Worm (Caenorhabditis elegans) whole organism, young adult: ENCODE data around the gene B0212.3.

Experiments
- C06A6.2 ChIP-seq: fragments of 200-800 bp; sonication (Bioruptor generic); conservative IDR thresholded peaks from 2 replicates; pipeline ENCODE4 v1.3.6; 2022; ENCODE audit warnings: missing genetic modification characterization, missing compliant biosample characterization
- D2030.7 ChIP-seq: fragments of 200-800 bp; sonication (Bioruptor generic); IDR thresholded peaks from 2 replicates; pipeline ENCODE4 v1.3.6; 2022; ENCODE audit warnings: missing genetic modification reagents, missing genetic modification characterization, missing compliant biosample characterization
- T07F8.4 ChIP-seq: sonication (generic microtip); optimal IDR thresholded peaks from 2 replicates; lab custom pipeline; 2016; ENCODE audit warnings: mild to moderate bottlenecking, missing genetic modification characterization, moderate library complexity, missing compliant biosample characterization
- T26A5.8 ChIP-seq: sonication (generic microtip); optimal IDR thresholded peaks from 2 replicates; lab custom pipeline; 2016; ENCODE audit warnings: missing genetic modification characterization, missing compliant biosample characterization
- ZK185.1 ChIP-seq: sonication (generic microtip); optimal IDR thresholded peaks from 2 replicates; lab custom pipeline; 2016; ENCODE audit warnings: mild to moderate bottlenecking, missing genetic modification characterization, missing compliant biosample characterization; ENCODE audit not compliant: poor library complexity, severe bottlenecking
- ama-1 ChIP-seq, 3 experiments: fragments of 150-350 bp in 1 of 3; sonication (generic microtip) in 2 of 3; optimal IDR thresholded peaks; 2 replicates each; lab custom pipeline; 2014 to 2018; ENCODE audit warnings: missing biosample characterization in 2 of 3, missing genetic modification characterization in 2 of 3, missing genetic modification reagents in 2 of 3
- aptf-2 ChIP-seq: fragments of 200-800 bp; sonication (Bioruptor generic); conservative IDR thresholded peaks from 2 replicates; pipeline ENCODE4 v1.3.6; 2022; ENCODE audit warnings: missing genetic modification reagents, missing genetic modification characterization, missing compliant biosample characterization
- aptf-3 ChIP-seq: fragments of 200-800 bp; sonication (Bioruptor generic); IDR thresholded peaks from 2 replicates; pipeline ENCODE4 v1.3.6; 2022; ENCODE audit warnings: missing genetic modification characterization, missing compliant biosample characterization
- attf-3 ChIP-seq: fragments of 200-800 bp; sonication (Bioruptor generic); conservative IDR thresholded peaks from 2 replicates; pipeline ENCODE4 v1.3.6; 2022; ENCODE audit warnings: missing genetic modification reagents, missing genetic modification characterization, missing compliant biosample characterization
- attf-5 ChIP-seq: fragments of 200-800 bp; sonication (Bioruptor generic); optimal IDR thresholded peaks from 2 replicates; lab custom pipeline; 2018; ENCODE audit warnings: mild to moderate bottlenecking, missing genetic modification characterization, missing compliant biosample characterization
- bed-2 ChIP-seq: fragments of 200-800 bp; sonication (Bioruptor generic); IDR thresholded peaks from 2 replicates; pipeline ENCODE4 v1.3.6; 2022; ENCODE audit warnings: missing genetic modification reagents, missing genetic modification characterization, missing compliant biosample characterization
- ccch-3 ChIP-seq: fragments of 200-800 bp; sonication (Bioruptor generic); optimal IDR thresholded peaks from 2 replicates; lab custom pipeline; 2018; ENCODE audit warnings: mild to moderate bottlenecking, missing genetic modification characterization, missing compliant biosample characterization
- cebp-1 ChIP-seq, 2 experiments: fragments of 200-800 bp in 1 of 2; sonication (Bioruptor generic) in 1 of 2; sonication (generic microtip) in 1 of 2; IDR thresholded peaks in 1 of 2; optimal IDR thresholded peaks in 1 of 2; 2 replicates each; pipeline versions ENCODE4 v1.3.6 to Lab custom; 2017 to 2022; ENCODE audit warnings: missing compliant biosample characterization in 2 of 2, missing genetic modification characterization in 2 of 2, mild to moderate bottlenecking in 1 of 2, missing genetic modification reagents in 1 of 2, moderate library complexity in 1 of 2
- ceh-100 ChIP-seq: fragments of 200-800 bp; sonication (Bioruptor generic); IDR thresholded peaks from 2 replicates; pipeline ENCODE4 v1.3.6; 2022; ENCODE audit warnings: missing genetic modification reagents, missing genetic modification characterization, missing compliant biosample characterization
- ceh-27 ChIP-seq: fragments of 200-800 bp; sonication (Bioruptor generic); optimal IDR thresholded peaks from 2 replicates; lab custom pipeline; 2018; ENCODE audit warnings: mild to moderate bottlenecking, missing genetic modification characterization, moderate library complexity, missing compliant biosample characterization
- die-1 ChIP-seq: sonication (generic microtip); optimal IDR thresholded peaks from 2 replicates; lab custom pipeline; 2016; ENCODE audit warnings: missing genotype, mild to moderate bottlenecking, missing genetic modification characterization, missing compliant biosample characterization
- dox-1 ChIP-seq: fragments of 200-800 bp; sonication (Bioruptor generic); IDR thresholded peaks from 2 replicates; pipeline ENCODE4 v1.3.6; 2022; ENCODE audit warnings: missing genetic modification reagents, missing genetic modification characterization, missing compliant biosample characterization
- dpff-1 ChIP-seq: sonication (generic microtip); optimal IDR thresholded peaks from 2 replicates; lab custom pipeline; 2017; ENCODE audit warnings: mild to moderate bottlenecking, missing genetic modification characterization, missing compliant biosample characterization
- efl-1 ChIP-seq: fragments of 150-350 bp; optimal IDR thresholded peaks from 2 replicates; lab custom pipeline; 2014; ENCODE audit warnings: missing biosample characterization, missing genetic modification reagents, missing genetic modification characterization
- egl-18 ChIP-seq: fragments of 200-800 bp; sonication (Bioruptor generic); IDR thresholded peaks from 2 replicates; pipeline ENCODE4 v1.3.6; 2022; ENCODE audit warnings: missing genetic modification reagents, missing genetic modification characterization, missing compliant biosample characterization
- egrh-3 ChIP-seq: fragments of 200-800 bp; sonication (Bioruptor generic); IDR thresholded peaks from 2 replicates; pipeline ENCODE4 v1.3.6; 2022; ENCODE audit warnings: missing genetic modification reagents, missing genetic modification characterization, missing compliant biosample characterization
- ekl-4 ChIP-seq: fragments of 200-800 bp; sonication (Bioruptor generic); IDR thresholded peaks from 2 replicates; pipeline ENCODE4 v1.3.6; 2022; ENCODE audit warnings: missing genetic modification reagents, missing genetic modification characterization, missing compliant biosample characterization
- hlh-12 ChIP-seq: sonication (generic microtip); optimal IDR thresholded peaks from 2 replicates; lab custom pipeline; 2016; ENCODE audit warnings: missing genetic modification characterization, missing compliant biosample characterization
- hlh-26 ChIP-seq: fragments of 200-800 bp; sonication (Bioruptor generic); conservative IDR thresholded peaks from 2 replicates; pipeline ENCODE4 v1.3.6; 2022; ENCODE audit warnings: missing genetic modification reagents, missing genetic modification characterization, missing compliant biosample characterization
- hmg-1.2 ChIP-seq: fragments of 200-800 bp; sonication (Bioruptor generic); IDR thresholded peaks from 2 replicates; pipeline ENCODE4 v1.3.6; 2022; ENCODE audit warnings: missing genetic modification reagents, missing genetic modification characterization, missing compliant biosample characterization
- hsf-1 ChIP-seq: fragments of 200-800 bp; sonication (Bioruptor generic); IDR thresholded peaks from 2 replicates; pipeline ENCODE4 v1.3.6; 2022; ENCODE audit warnings: missing genetic modification reagents, missing genetic modification characterization, missing compliant biosample characterization
- lag-1 ChIP-seq: fragments of 200-800 bp; sonication (Bioruptor generic); IDR thresholded peaks from 2 replicates; pipeline ENCODE4 v1.3.6; 2022; ENCODE audit warnings: missing genetic modification reagents, missing genetic modification characterization, missing compliant biosample characterization
- lin-35 ChIP-seq, 3 experiments: fragments of 150-350 bp in 2 of 3; sonication (generic microtip) in 1 of 3; optimal IDR thresholded peaks; 2 replicates each; lab custom pipeline; 2014 to 2018; ENCODE audit warnings: missing biosample characterization in 3 of 3, missing genetic modification characterization in 3 of 3, missing genetic modification reagents in 3 of 3
- madf-6 ChIP-seq: fragments of 200-800 bp; sonication (Bioruptor generic); IDR thresholded peaks from 2 replicates; pipeline ENCODE4 v1.3.6; 2022; ENCODE audit warnings: missing genetic modification reagents, missing genetic modification characterization, missing compliant biosample characterization
- mcd-1 ChIP-seq: fragments of 200-800 bp; sonication (Bioruptor generic); IDR thresholded peaks from 2 replicates; pipeline ENCODE4 v1.3.6; 2022; ENCODE audit warnings: missing genetic modification reagents, missing genetic modification characterization, missing compliant biosample characterization
- mes-4 ChIP-seq: sonication (generic microtip); optimal IDR thresholded peaks from 2 replicates; lab custom pipeline; 2016; ENCODE audit warnings: missing genotype, missing genetic modification characterization, missing compliant biosample characterization
- nfya-2 ChIP-seq: fragments of 200-800 bp; sonication (Bioruptor generic); IDR thresholded peaks from 2 replicates; pipeline ENCODE4 v1.3.6; 2022; ENCODE audit warnings: missing genetic modification reagents, missing genetic modification characterization, missing compliant biosample characterization
- nhr-80 ChIP-seq: sonication (generic microtip); optimal IDR thresholded peaks from 2 replicates; lab custom pipeline; 2016; ENCODE audit warnings: missing genetic modification characterization, missing compliant biosample characterization
- rcor-1 ChIP-seq: fragments of 200-800 bp; sonication (Bioruptor generic); IDR thresholded peaks from 2 replicates; pipeline ENCODE4 v1.3.6; 2022; ENCODE audit warnings: missing genetic modification reagents, missing genetic modification characterization, missing compliant biosample characterization
- rec-8 ChIP-seq, 2 experiments: sonication (generic microtip); optimal IDR thresholded peaks; 2 replicates each; lab custom pipeline; 2016; ENCODE audit warnings: mild to moderate bottlenecking in 2 of 2, missing genetic modification characterization in 2 of 2, missing genetic modification reagents in 2 of 2, missing genotype in 2 of 2, missing biosample characterization in 1 of 2, missing compliant biosample characterization in 1 of 2, moderate library complexity in 1 of 2
- snpc-1.3 ChIP-seq: sonication (generic microtip); optimal IDR thresholded peaks from 2 replicates; lab custom pipeline; 2017; ENCODE audit warnings: missing genetic modification characterization, mild to moderate bottlenecking, missing compliant biosample characterization, antibody characterized with exemption, moderate library complexity, missing genotype, missing genetic modification reagents; ENCODE audit not compliant: insufficient read depth
- tlf-1 ChIP-seq: fragments of 200-800 bp; sonication (Bioruptor generic); optimal IDR thresholded peaks from 2 replicates; lab custom pipeline; 2018; ENCODE audit warnings: mild to moderate bottlenecking, missing genetic modification characterization, missing compliant biosample characterization
- unc-62 ChIP-seq: fragments of 150-350 bp; optimal IDR thresholded peaks from 2 replicates; lab custom pipeline; 2014; ENCODE audit warnings: missing biosample characterization, missing genetic modification reagents, missing genetic modification characterization
- xnd-1 ChIP-seq: sonication (generic microtip); optimal IDR thresholded peaks from 2 replicates; lab custom pipeline; 2016; ENCODE audit warnings: missing genotype, missing genetic modification reagents, missing genetic modification characterization, missing compliant biosample characterization
- ztf-18 ChIP-seq: sonication (generic microtip); optimal IDR thresholded peaks from 2 replicates; lab custom pipeline; 2016; ENCODE audit warnings: missing genotype, mild to moderate bottlenecking, missing genetic modification characterization, missing compliant biosample characterization
- ztf-22 ChIP-seq: fragments of 200-800 bp; sonication (Bioruptor generic); optimal IDR thresholded peaks from 2 replicates; lab custom pipeline; 2018; ENCODE audit warnings: mild to moderate bottlenecking, missing genetic modification characterization, moderate library complexity, missing compliant biosample characterization
- ztf-26 ChIP-seq: sonication (generic microtip); optimal IDR thresholded peaks from 2 replicates; lab custom pipeline; 2017; ENCODE audit warnings: missing genetic modification characterization, missing compliant biosample characterization
- ztf-3 ChIP-seq: fragments of 200-800 bp; sonication (Bioruptor generic); optimal IDR thresholded peaks from 2 replicates; lab custom pipeline; 2018; ENCODE audit warnings: mild to moderate bottlenecking, missing genetic modification characterization, missing compliant biosample characterization

The B0212.3 gene

ce11 chrIV:3545060-3545459, 5.1 kb downstream of the B0212.3 start (continued):
- TF ChIP-seq tlf-1 (GFP tag; lab: Kevin White, UChicago) (no peak), egl-18 (no peak), T26A5.8 (tag; lab: Kevin White, UChicago) (no peak)

ce11 chrIV:3547500-3547899, 7.5 kb downstream of the B0212.3 start, which contains the start of gene nstp-6:
Gene nstp-6 (minus strand): TSS chrIV:3547600.
- no peak for TF ChIP-seq ztf-18 (tag; lab: Kevin White, UChicago)
- TF ChIP-seq nhr-80 (tag; lab: Kevin White, UChicago), result no peak
- TF ChIP-seq dpff-1 (tag; lab: Kevin White, UChicago), result no peak
- no peak for TF ChIP-seq aptf-2 (GFP tag; lab: Robert Waterston, UW)
- TF ChIP-seq T07F8.4, result no peak
- TF ChIP-seq lin-35 (GFP tag; optimal IDR thresholded peaks at IDR 0.05; lab: Kevin White, UChicago), result no peak
- no peak for TF ChIP-seq rcor-1 (GFP tag; lab: Robert Waterston, UW)
- TF ChIP-seq bed-2 (GFP tag; lab: Robert Waterston, UW), result no peak
- no peak for TF ChIP-seq ztf-22 (GFP tag; lab: Kevin White, UChicago)
- TF ChIP-seq lag-1 (GFP tag; lab: Robert Waterston, UW), result no peak
- no peak for TF ChIP-seq ceh-27 (GFP tag; lab: Kevin White, UChicago)
- no peak for TF ChIP-seq snpc-1.3
- TF ChIP-seq die-1 (tag; lab: Kevin White, UChicago), result no peak
- no peak for TF ChIP-seq attf-3 (GFP tag; lab: Robert Waterston, UW)
- TF ChIP-seq ama-1 (optimal IDR thresholded peaks at IDR 0.05; lab: Kevin White, UChicago), result no peak
- TF ChIP-seq ama-1 (GFP tag; optimal IDR thresholded peaks at IDR 0.05; lab: Kevin White, UChicago), result no peak
- TF ChIP-seq C06A6.2 (GFP tag; lab: Robert Waterston, UW), result no peak
- no peak for TF ChIP-seq hlh-12
- no peak for TF ChIP-seq madf-6 (GFP tag; lab: Robert Waterston, UW)
- no peak for TF ChIP-seq cebp-1 (GFP tag; IDR thresholded peaks at IDR 0.05; lab: Robert Waterston, UW)
- TF ChIP-seq cebp-1 (tag; optimal IDR thresholded peaks at IDR 0.05; lab: Kevin White, UChicago), result no peak
- no peak for TF ChIP-seq nfya-2 (GFP tag; lab: Robert Waterston, UW)

- TF ChIP-seq D2030.7 (GFP tag; lab: Robert Waterston, UW) (no peak), mcd-1 (GFP tag; lab: Robert Waterston, UW) (0 out of 2 replicates have a peak, but pooled peaks have one; percentile 10), nhr-80 (tag; lab: Kevin White, UChicago) (peak; percentile 62), hsf-1 (GFP tag; lab: Robert Waterston, UW) (no peak), unc-62 (no peak), ztf-26 (tag; lab: Kevin White, UChicago) (no peak), ccch-3 (no peak), ztf-3 (GFP tag; lab: Kevin White, UChicago) (no peak), hmg-1.2 (GFP tag; lab: Robert Waterston, UW) (peak; percentile 79), mes-4 (tag; lab: Kevin White, UChicago) (no peak), attf-5 (GFP tag; lab: Kevin White, UChicago) (peak; percentile 36)
Observed at ce11 chrIV:3548315-3548714, 8.3 kb downstream of the B0212.3 start.

- TF ChIP-seq rec-8 (tag; optimal IDR thresholded peaks at IDR 0.05; lab: Kevin White, UChicago), result peak; percentile 36 to 72
- TF ChIP-seq egl-18, result no peak
- no peak for TF ChIP-seq ekl-4 (GFP tag; lab: Robert Waterston, UW)
- 0 out of 2 replicates have a peak, but pooled peaks have one; percentile 40 for TF ChIP-seq aptf-3
- TF ChIP-seq hlh-26 (GFP tag; lab: Robert Waterston, UW), result no peak
- peak; percentile 40; the same call in 1 of the 2 replicates for TF ChIP-seq cebp-1 (GFP tag; IDR thresholded peaks at IDR 0.05; lab: Robert Waterston, UW)
- no peak for TF ChIP-seq cebp-1 (tag; optimal IDR thresholded peaks at IDR 0.05; lab: Kevin White, UChicago)
- TF ChIP-seq ceh-100, result peak; percentile 22; the same call in 1 of the 2 replicates
- no peak for TF ChIP-seq efl-1
- peak; percentile 91 for TF ChIP-seq ZK185.1
- peak; percentile 21; the same call in 1 of the 2 replicates for TF ChIP-seq egrh-3
- no peak for TF ChIP-seq xnd-1 (tag; lab: Kevin White, UChicago)
- TF ChIP-seq dox-1, result peak; percentile 78
Observed at ce11 chrIV:3551777-3552462, 11.9 kb downstream of the B0212.3 start.
